Worm (Caenorhabditis elegans) whole organism, late embryonic: Measurements from ENCODE around the gene glo-3.

ENCODE experiments used
- K09A11.1 ChIP-seq: sonication (generic microtip); optimal IDR thresholded peaks from 2 replicates; lab custom pipeline; 2017; ENCODE audit warnings: antibody characterized with exemption, mild to moderate bottlenecking, missing genetic modification characterization, missing compliant biosample characterization; ENCODE audit not compliant: insufficient read depth
- ceh-18 ChIP-seq: sonication (generic microtip); optimal IDR thresholded peaks from 2 replicates; lab custom pipeline; 2016; ENCODE audit warnings: missing genetic modification characterization, missing compliant biosample characterization
- ceh-30 ChIP-seq: fragments of 150-350 bp; optimal IDR thresholded peaks from 2 replicates; lab custom pipeline; 2014; ENCODE audit warnings: missing biosample characterization, missing genetic modification characterization
- ceh-9 ChIP-seq: sonication (generic microtip); optimal IDR thresholded peaks from 2 replicates; lab custom pipeline; 2016; ENCODE audit warnings: mild to moderate bottlenecking, missing genetic modification characterization, inconsistent platforms, missing compliant biosample characterization
- dve-1 ChIP-seq: sonication (generic microtip); optimal IDR thresholded peaks from 2 replicates; lab custom pipeline; 2017; ENCODE audit warnings: antibody characterized with exemption, mild to moderate bottlenecking, missing genetic modification characterization, missing compliant biosample characterization
- fkh-10 ChIP-seq: fragments of 150-350 bp; optimal IDR thresholded peaks from 2 replicates; lab custom pipeline; 2014; ENCODE audit warnings: missing biosample characterization, missing genetic modification reagents, missing genetic modification characterization
- hlh-30 ChIP-seq: sonication (generic microtip); optimal IDR thresholded peaks from 2 replicates; lab custom pipeline; 2017; ENCODE audit warnings: antibody characterized with exemption, missing genetic modification characterization, missing compliant biosample characterization; ENCODE audit not compliant: insufficient read depth
- pqm-1 ChIP-seq: sonication (generic microtip); optimal IDR thresholded peaks from 2 replicates; lab custom pipeline; 2016; ENCODE audit warnings: missing genetic modification characterization, missing compliant biosample characterization
- rnt-1 ChIP-seq: sonication (generic microtip); optimal IDR thresholded peaks from 2 replicates; lab custom pipeline; 2016; ENCODE audit warnings: missing genetic modification characterization, missing compliant biosample characterization
- unc-86 ChIP-seq: sonication (generic microtip); optimal IDR thresholded peaks from 2 replicates; lab custom pipeline; 2016; ENCODE audit warnings: missing genetic modification characterization, missing compliant biosample characterization

ce11 chrX:10545716-10546115 is 12.2 kb downstream of the glo-3 start, which contains the start of gene F59F5.5:
- no peak for TF ChIP-seq ceh-9 (tag; lab: Kevin White, UChicago)
- TF ChIP-seq K09A11.1, result no peak
- no peak for TF ChIP-seq unc-86 (tag; lab: Kevin White, UChicago)
- TF ChIP-seq fkh-10 (GFP tag; lab: Kevin White, UChicago), result no peak
- TF ChIP-seq hlh-30 (tag; lab: Kevin White, UChicago), result no peak
- no peak for TF ChIP-seq pqm-1 (tag; lab: Kevin White, UChicago)
- no peak for TF ChIP-seq ceh-18 (tag; lab: Kevin White, UChicago)
- TF ChIP-seq rnt-1 (tag; lab: Kevin White, UChicago), result no peak
- no peak for TF ChIP-seq ceh-30 (tag; lab: Kevin White, UChicago)
- no peak for TF ChIP-seq dve-1 (tag; lab: Kevin White, UChicago)
